Fruit fly (Drosophila melanogaster) Kc167 (cell line): Measurements from ENCODE around the gene Past1.

Experiments used
- Myc ChIP-seq: fragments of >200 bp; optimal IDR thresholded peaks from 2 replicates; lab custom pipeline; 2017; ENCODE audit warnings: missing external identifiers
- Sin3A ChIP-seq: fragments of >200 bp; optimal IDR thresholded peaks from 2 replicates; lab custom pipeline; 2018; ENCODE audit warnings: missing external identifiers
- h ChIP-seq: fragments of >200 bp; optimal IDR thresholded peaks from 3 replicates; lab custom pipeline; 2018; ENCODE audit warnings: missing external identifiers
- insv ChIP-seq: fragments of >200 bp; optimal IDR thresholded peaks from 3 replicates; lab custom pipeline; 2018; ENCODE audit warnings: missing external identifiers
- psq ChIP-seq: fragments of >200 bp; optimal IDR thresholded peaks from 2 replicates; lab custom pipeline; 2017; ENCODE audit warnings: missing external identifiers
- ttk ChIP-seq: sonication (Bioruptor generic); optimal IDR thresholded peaks from 2 replicates; lab custom pipeline; 2017; ENCODE audit warnings: missing external identifiers

DNA sequence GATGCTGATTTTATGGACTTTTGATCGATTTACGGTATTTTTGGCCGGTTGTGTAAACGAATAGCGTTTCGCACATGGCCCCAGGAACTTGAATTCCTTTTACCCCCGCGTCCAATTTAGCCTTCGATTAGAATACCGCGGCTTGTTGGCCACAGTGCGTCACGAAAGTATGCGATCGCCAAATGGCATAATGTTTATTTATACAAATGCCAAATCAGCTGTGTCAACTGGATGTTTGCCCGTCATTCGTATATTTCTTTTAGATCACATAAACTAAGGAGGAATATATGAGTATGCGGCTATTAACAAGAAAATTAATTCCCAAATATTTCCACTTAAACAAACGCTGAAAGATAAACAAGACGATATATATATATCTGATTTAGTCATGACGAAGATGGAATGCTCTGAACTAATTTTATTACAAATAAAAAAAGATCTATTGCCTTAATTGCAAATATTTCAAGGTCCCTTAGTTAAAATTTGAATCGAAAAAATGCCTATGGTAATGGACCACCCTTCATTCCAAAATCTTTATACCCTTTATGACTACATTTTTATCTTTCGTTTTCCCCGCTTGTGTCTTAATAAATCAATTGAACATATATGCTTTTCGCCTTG lies 40.1 kb upstream of the Past1 start:
- no peak for TF ChIP-seq psq
- no peak for TF ChIP-seq h (lab: Kevin White, UChicago)
- no peak for TF ChIP-seq ttk (lab: Kevin White, UChicago)
- no peak for TF ChIP-seq insv (lab: Kevin White, UChicago)
- TF ChIP-seq Sin3A (lab: Kevin White, UChicago): no peak
- no peak for TF ChIP-seq Myc (lab: Kevin White, UChicago)
